Worm (Caenorhabditis elegans): ENCODE results near the gene acl-3.

The acl-3 gene

ce11 chrIV:11625482-11625881 is 26.3 kb downstream of the acl-3 start, which contains the start of gene lys-5:
lys-5 (minus strand) TSS chrIV:11625582.
- TF ChIP-seq T26A5.8 (tag; optimal IDR thresholded peaks at IDR 0.05) = no peak
- no peak for TF ChIP-seq egrh-3 (GFP tag; IDR thresholded peaks at IDR 0.05)
- no peak for TF ChIP-seq snpc-3.4 (tag; optimal IDR thresholded peaks at IDR 0.05)
- no peak for TF ChIP-seq nfya-1 (tag; optimal IDR thresholded peaks at IDR 0.05; ENCODE audit: borderline replicate concordance, insufficient read depth)
- no peak for TF ChIP-seq unc-62 (GFP tag; optimal IDR thresholded peaks at IDR 0.05)
- TF ChIP-seq zfh-2 (GFP tag; conservative IDR thresholded peaks at IDR 0.05) = no peak
- no peak for TF ChIP-seq snpc-1.1 (tag; optimal IDR thresholded peaks at IDR 0.05; ENCODE audit: insufficient read depth)
- TF ChIP-seq unc-130 (GFP tag; optimal IDR thresholded peaks at IDR 0.05) = no peak
- no peak for TF ChIP-seq sdz-38 (tag; optimal IDR thresholded peaks at IDR 0.05)
- TF ChIP-seq ztf-22 (GFP tag; optimal IDR thresholded peaks at IDR 0.05) = no peak
- TF ChIP-seq fkh-3 (tag; optimal IDR thresholded peaks at IDR 0.05) = no peak
- no peak for TF ChIP-seq F37B4.10 (GFP tag; IDR thresholded peaks at IDR 0.05)
- TF ChIP-seq Y56A3A.18 (GFP tag; IDR thresholded peaks at IDR 0.05) = no peak
- no peak for TF ChIP-seq lin-40 (tag; optimal IDR thresholded peaks at IDR 0.05)
- no peak for TF ChIP-seq Y67H2A.10 (GFP tag; conservative IDR thresholded peaks at IDR 0.05)
- no peak for TF ChIP-seq cebp-2 (GFP tag; IDR thresholded peaks at IDR 0.05)
- TF ChIP-seq tbp1 (GFP tag; optimal IDR thresholded peaks at IDR 0.05) = no peak
- no peak for TF ChIP-seq K11D2.4 (GFP tag; IDR thresholded peaks at IDR 0.05)
- no peak for TF ChIP-seq him-1 (tag; optimal IDR thresholded peaks at IDR 0.05)
- no peak for TF ChIP-seq ceh-27 (GFP tag; optimal IDR thresholded peaks at IDR 0.05)

ce11 chrIV:11623759-11624287 is 28.0 kb downstream of the acl-3 start:
- TF ChIP-seq cebp-1 (GFP tag; IDR thresholded peaks at IDR 0.05) (no peak), cebp-1 (tag; optimal IDR thresholded peaks at IDR 0.05) (peak; percentile 14), nhr-80 (tag; optimal IDR thresholded peaks at IDR 0.05) (peak; percentile 66), ztf-28 (GFP tag; IDR thresholded peaks at IDR 0.05) (no peak), zim-3 (tag; optimal IDR thresholded peaks at IDR 0.05) (no peak)

ce11 chrIV:11623060-11623459 is 28.8 kb downstream of the acl-3 start, which contains the start of gene lys-4:
lys-4 (minus strand) TSS chrIV:11623174.
- no peak for TF ChIP-seq lsy-27 (tag; optimal IDR thresholded peaks at IDR 0.05; ENCODE audit: borderline replicate concordance, insufficient read depth)
- no peak for TF ChIP-seq sdz-38 (tag; optimal IDR thresholded peaks at IDR 0.05)
- no peak for TF ChIP-seq snpc-1.1 (tag; optimal IDR thresholded peaks at IDR 0.05; ENCODE audit: insufficient read depth)
- TF ChIP-seq tbx-9 (tag; optimal IDR thresholded peaks at IDR 0.05; ENCODE audit: borderline replicate concordance) = no peak
- TF ChIP-seq F22D6.2 (tag; optimal IDR thresholded peaks at IDR 0.05) = no peak
- TF ChIP-seq F49E8.2 (tag; optimal IDR thresholded peaks at IDR 0.05; ENCODE audit: insufficient read depth) = no peak
- no peak for TF ChIP-seq cebp-1 (GFP tag; IDR thresholded peaks at IDR 0.05)
- no peak for TF ChIP-seq cebp-1 (tag; optimal IDR thresholded peaks at IDR 0.05)
- TF ChIP-seq F55B11.4 (tag; optimal IDR thresholded peaks at IDR 0.05; ENCODE audit: borderline replicate concordance, insufficient read depth) = no peak
- TF ChIP-seq nhr-90 (tag; optimal IDR thresholded peaks at IDR 0.05) = no peak
- TF ChIP-seq F23B12.7 (tag; optimal IDR thresholded peaks at IDR 0.05; ENCODE audit: insufficient read depth) = no peak
- no peak for TF ChIP-seq F39B2.1 (GFP tag; IDR thresholded peaks at IDR 0.05)
- no peak for TF ChIP-seq lsl-1 (GFP tag; optimal IDR thresholded peaks at IDR 0.05)
